Worm (Caenorhabditis elegans) whole organism, young adult: ENCODE data around the gene ubc-8.

Experiments
- B0019.2 ChIP-seq: fragments of 200-800 bp; sonication (Bioruptor generic); conservative IDR thresholded peaks from 2 replicates; pipeline ENCODE4 v1.3.6; 2022; ENCODE audit warnings: missing genetic modification reagents, missing genetic modification characterization, missing compliant biosample characterization
- C17E4.6 ChIP-seq: fragments of 200-800 bp; sonication (Bioruptor generic); IDR thresholded peaks from 2 replicates; pipeline ENCODE4 v1.3.6; 2022; ENCODE audit warnings: missing genetic modification reagents, missing genetic modification characterization, missing compliant biosample characterization
- D2030.7 ChIP-seq: fragments of 200-800 bp; sonication (Bioruptor generic); IDR thresholded peaks from 2 replicates; pipeline ENCODE4 v1.3.6; 2022; ENCODE audit warnings: missing genetic modification reagents, missing genetic modification characterization, missing compliant biosample characterization
- F10E7.11 ChIP-seq: sonication (generic microtip); optimal IDR thresholded peaks from 2 replicates; lab custom pipeline; 2017; ENCODE audit warnings: mild to moderate bottlenecking, missing genetic modification characterization, moderate library complexity, missing compliant biosample characterization
- F49E8.2 ChIP-seq: sonication (generic microtip); optimal IDR thresholded peaks from 3 replicates; lab custom pipeline; 2017; ENCODE audit warnings: missing genetic modification characterization, mild to moderate bottlenecking, missing compliant biosample characterization, antibody characterized with exemption, moderate library complexity; ENCODE audit not compliant: insufficient read depth
- F57A8.1 ChIP-seq: fragments of 200-800 bp; sonication (Bioruptor generic); optimal IDR thresholded peaks from 2 replicates; lab custom pipeline; 2018; ENCODE audit warnings: mild to moderate bottlenecking, missing genetic modification characterization, moderate library complexity, missing compliant biosample characterization
- K11D2.4 ChIP-seq: fragments of 200-800 bp; sonication (Bioruptor generic); IDR thresholded peaks from 2 replicates; pipeline ENCODE4 v1.3.6; 2022; ENCODE audit warnings: missing genetic modification reagents, missing genetic modification characterization, missing compliant biosample characterization
- ZK185.1 ChIP-seq: sonication (generic microtip); optimal IDR thresholded peaks from 2 replicates; lab custom pipeline; 2016; ENCODE audit warnings: mild to moderate bottlenecking, missing genetic modification characterization, missing compliant biosample characterization; ENCODE audit not compliant: poor library complexity, severe bottlenecking
- akir-1 ChIP-seq: fragments of 200-800 bp; sonication (Bioruptor generic); optimal IDR thresholded peaks from 2 replicates; lab custom pipeline; 2018; ENCODE audit warnings: mild to moderate bottlenecking, missing genetic modification characterization, moderate library complexity, missing compliant biosample characterization
- atf-7 ChIP-seq: sonication (generic microtip); optimal IDR thresholded peaks from 2 replicates; lab custom pipeline; 2017; ENCODE audit warnings: mild to moderate bottlenecking, missing genetic modification characterization, missing compliant biosample characterization
- attf-3 ChIP-seq: fragments of 200-800 bp; sonication (Bioruptor generic); conservative IDR thresholded peaks from 2 replicates; pipeline ENCODE4 v1.3.6; 2022; ENCODE audit warnings: missing genetic modification reagents, missing genetic modification characterization, missing compliant biosample characterization
- attf-5 ChIP-seq: fragments of 200-800 bp; sonication (Bioruptor generic); optimal IDR thresholded peaks from 2 replicates; lab custom pipeline; 2018; ENCODE audit warnings: mild to moderate bottlenecking, missing genetic modification characterization, missing compliant biosample characterization
- cebp-2 ChIP-seq: fragments of 200-800 bp; sonication (Bioruptor generic); IDR thresholded peaks from 2 replicates; pipeline ENCODE4 v1.3.6; 2022; ENCODE audit warnings: missing genetic modification characterization, missing compliant biosample characterization
- ceh-100 ChIP-seq: fragments of 200-800 bp; sonication (Bioruptor generic); IDR thresholded peaks from 2 replicates; pipeline ENCODE4 v1.3.6; 2022; ENCODE audit warnings: missing genetic modification reagents, missing genetic modification characterization, missing compliant biosample characterization
- ceh-40 ChIP-seq: fragments of 200-800 bp; sonication (Bioruptor generic); IDR thresholded peaks from 2 replicates; pipeline ENCODE4 v1.3.6; 2022; ENCODE audit warnings: missing genetic modification characterization, missing compliant biosample characterization
- ceh-91 ChIP-seq: fragments of 200-800 bp; sonication (Bioruptor generic); IDR thresholded peaks from 2 replicates; pipeline ENCODE4 v1.3.6; 2022; ENCODE audit warnings: missing genetic modification reagents, missing genetic modification characterization, missing compliant biosample characterization
- die-1 ChIP-seq: sonication (generic microtip); optimal IDR thresholded peaks from 2 replicates; lab custom pipeline; 2016; ENCODE audit warnings: missing genotype, mild to moderate bottlenecking, missing genetic modification characterization, missing compliant biosample characterization
- hmg-1.2 ChIP-seq: fragments of 200-800 bp; sonication (Bioruptor generic); IDR thresholded peaks from 2 replicates; pipeline ENCODE4 v1.3.6; 2022; ENCODE audit warnings: missing genetic modification reagents, missing genetic modification characterization, missing compliant biosample characterization
- hmg-20 ChIP-seq: fragments of 200-800 bp; sonication (Bioruptor generic); IDR thresholded peaks from 2 replicates; pipeline ENCODE4 v1.3.6; 2022; ENCODE audit warnings: missing genetic modification reagents, missing genetic modification characterization, missing compliant biosample characterization
- hrde-1 ChIP-seq: sonication (generic microtip); optimal IDR thresholded peaks from 2 replicates; lab custom pipeline; 2016; ENCODE audit warnings: missing genetic modification characterization, mild to moderate bottlenecking, missing compliant biosample characterization, moderate library complexity, missing genotype, missing genetic modification reagents, borderline replicate concordance
- lag-1 ChIP-seq: fragments of 200-800 bp; sonication (Bioruptor generic); IDR thresholded peaks from 2 replicates; pipeline ENCODE4 v1.3.6; 2022; ENCODE audit warnings: missing genetic modification reagents, missing genetic modification characterization, missing compliant biosample characterization
- let-607 ChIP-seq, 2 experiments: fragments of 200-800 bp in 1 of 2; sonication (Bioruptor generic) in 1 of 2; sonication (generic microtip) in 1 of 2; optimal IDR thresholded peaks; 2 replicates each; lab custom pipeline; 2016 to 2018; ENCODE audit warnings: mild to moderate bottlenecking in 2 of 2, missing compliant biosample characterization in 2 of 2, missing genetic modification characterization in 2 of 2, moderate library complexity in 2 of 2, missing genotype in 1 of 2
- lin-26 ChIP-seq: fragments of 200-800 bp; sonication (Bioruptor generic); IDR thresholded peaks from 2 replicates; pipeline ENCODE4 v1.3.6; 2022; ENCODE audit warnings: missing genetic modification reagents, missing genetic modification characterization, missing compliant biosample characterization
- lin-35 ChIP-seq, 3 experiments: fragments of 150-350 bp in 2 of 3; sonication (generic microtip) in 1 of 3; optimal IDR thresholded peaks; 2 replicates each; lab custom pipeline; 2014 to 2018; ENCODE audit warnings: missing biosample characterization in 3 of 3, missing genetic modification characterization in 3 of 3, missing genetic modification reagents in 3 of 3
- lin-54 ChIP-seq: fragments of 200-800 bp; sonication (Bioruptor generic); optimal IDR thresholded peaks from 2 replicates; lab custom pipeline; 2018; ENCODE audit warnings: mild to moderate bottlenecking, missing genetic modification characterization, missing compliant biosample characterization
- lsl-1 ChIP-seq: fragments of 200-800 bp; sonication (Bioruptor generic); optimal IDR thresholded peaks from 2 replicates; lab custom pipeline; 2018; ENCODE audit warnings: mild to moderate bottlenecking, missing genetic modification characterization, moderate library complexity, missing compliant biosample characterization
- madf-10 ChIP-seq: sonication (generic microtip); optimal IDR thresholded peaks from 2 replicates; lab custom pipeline; 2016; ENCODE audit warnings: mild to moderate bottlenecking, missing genetic modification characterization, missing compliant biosample characterization
- madf-8 ChIP-seq: fragments of 200-800 bp; sonication (Bioruptor generic); conservative IDR thresholded peaks from 2 replicates; pipeline ENCODE4 v1.3.6; 2022; ENCODE audit warnings: missing genetic modification reagents, missing genetic modification characterization, missing compliant biosample characterization
- mcd-1 ChIP-seq: fragments of 200-800 bp; sonication (Bioruptor generic); IDR thresholded peaks from 2 replicates; pipeline ENCODE4 v1.3.6; 2022; ENCODE audit warnings: missing genetic modification reagents, missing genetic modification characterization, missing compliant biosample characterization
- mes-4 ChIP-seq: sonication (generic microtip); optimal IDR thresholded peaks from 2 replicates; lab custom pipeline; 2016; ENCODE audit warnings: missing genotype, missing genetic modification characterization, missing compliant biosample characterization
- nfyb-1 ChIP-seq: fragments of 200-800 bp; sonication (Bioruptor generic); IDR thresholded peaks from 2 replicates; pipeline ENCODE4 v1.3.6; 2022; ENCODE audit warnings: missing genetic modification reagents, missing genetic modification characterization, missing compliant biosample characterization
- nhr-27 ChIP-seq: fragments of 200-800 bp; sonication (Bioruptor generic); optimal IDR thresholded peaks from 2 replicates; lab custom pipeline; 2018; ENCODE audit warnings: mild to moderate bottlenecking, missing genetic modification characterization, moderate library complexity, missing compliant biosample characterization
- pbrm-1 ChIP-seq: fragments of 200-800 bp; sonication (Bioruptor generic); IDR thresholded peaks from 2 replicates; pipeline ENCODE4 v1.3.6; 2022; ENCODE audit warnings: missing genetic modification reagents, missing genetic modification characterization, missing compliant biosample characterization
- pha-4 ChIP-seq: fragments of 150-350 bp; sonication (generic microtip); optimal IDR thresholded peaks from 2 replicates; lab custom pipeline; 2014; ENCODE audit warnings: missing biosample characterization, missing genetic modification reagents, missing genetic modification characterization
- rpc-1 ChIP-seq, 2 experiments: fragments of 150-350 bp in 1 of 2; sonication (generic microtip) in 1 of 2; optimal IDR thresholded peaks; 2 replicates each; lab custom pipeline; 2014 to 2018; ENCODE audit warnings: missing biosample characterization in 1 of 2, missing genetic modification characterization in 1 of 2, missing genetic modification reagents in 1 of 2, missing genotype in 1 of 2
- sea-2 ChIP-seq: fragments of 200-800 bp; sonication (Bioruptor generic); IDR thresholded peaks from 2 replicates; pipeline ENCODE4 v1.3.6; 2022; ENCODE audit warnings: missing genetic modification characterization, missing compliant biosample characterization
- snpc-1.3 ChIP-seq: sonication (generic microtip); optimal IDR thresholded peaks from 2 replicates; lab custom pipeline; 2017; ENCODE audit warnings: missing genetic modification characterization, mild to moderate bottlenecking, missing compliant biosample characterization, antibody characterized with exemption, moderate library complexity, missing genotype, missing genetic modification reagents; ENCODE audit not compliant: insufficient read depth
- snpc-4 ChIP-seq, 5 experiments: fragments of 150-350 bp in 1 of 5; sonication (generic microtip) in 4 of 5; optimal IDR thresholded peaks; 2 replicates each; lab custom pipeline; 2014 to 2018; ENCODE audit warnings: missing genetic modification characterization in 5 of 5, missing biosample characterization in 3 of 5, antibody characterized with exemption in 2 of 5, mild to moderate bottlenecking in 2 of 5, missing compliant biosample characterization in 2 of 5, missing genotype in 2 of 5, moderate library complexity in 2 of 5, missing genetic modification reagents in 1 of 5
- sptf-2 ChIP-seq: fragments of 200-800 bp; sonication (Bioruptor generic); optimal IDR thresholded peaks from 2 replicates; lab custom pipeline; 2018; ENCODE audit warnings: mild to moderate bottlenecking, missing genetic modification characterization, missing compliant biosample characterization
- tbx-9 ChIP-seq: sonication (generic microtip); optimal IDR thresholded peaks from 2 replicates; lab custom pipeline; 2016; ENCODE audit warnings: borderline replicate concordance, missing genetic modification characterization, inconsistent platforms, missing compliant biosample characterization
- tlf-1 ChIP-seq: fragments of 200-800 bp; sonication (Bioruptor generic); optimal IDR thresholded peaks from 2 replicates; lab custom pipeline; 2018; ENCODE audit warnings: mild to moderate bottlenecking, missing genetic modification characterization, missing compliant biosample characterization
- xnd-1 ChIP-seq: sonication (generic microtip); optimal IDR thresholded peaks from 2 replicates; lab custom pipeline; 2016; ENCODE audit warnings: missing genotype, missing genetic modification reagents, missing genetic modification characterization, missing compliant biosample characterization
- zim-3 ChIP-seq: sonication (generic microtip); optimal IDR thresholded peaks from 2 replicates; lab custom pipeline; 2017; ENCODE audit warnings: mild to moderate bottlenecking, missing genetic modification characterization, moderate library complexity, missing compliant biosample characterization
- ztf-26 ChIP-seq: sonication (generic microtip); optimal IDR thresholded peaks from 2 replicates; lab custom pipeline; 2017; ENCODE audit warnings: missing genetic modification characterization, missing compliant biosample characterization
- ztf-28 ChIP-seq: fragments of 200-800 bp; sonication (Bioruptor generic); IDR thresholded peaks from 2 replicates; pipeline ENCODE4 v1.3.6; 2022; ENCODE audit warnings: missing genetic modification reagents, missing genetic modification characterization, missing compliant biosample characterization
- ztf-3 ChIP-seq: fragments of 200-800 bp; sonication (Bioruptor generic); optimal IDR thresholded peaks from 2 replicates; lab custom pipeline; 2018; ENCODE audit warnings: mild to moderate bottlenecking, missing genetic modification characterization, missing compliant biosample characterization
- ztf-6 ChIP-seq: fragments of 200-800 bp; sonication (Bioruptor generic); IDR thresholded peaks from 2 replicates; pipeline ENCODE4 v1.3.6; 2022; ENCODE audit warnings: missing genetic modification reagents, missing genetic modification characterization, missing compliant biosample characterization

ubc-8 gene

ce11 chrIV:2664901-2665201 is 42.2 kb downstream of the ubc-8 start (continued):
- TF ChIP-seq ztf-26 (tag; lab: Kevin White, UChicago) (peak; percentile 25), mes-4 (tag; lab: Kevin White, UChicago) (no peak), ceh-100 (GFP tag; lab: Robert Waterston, UW) (no peak), F10E7.11 (tag; lab: Kevin White, UChicago) (no peak), cebp-2 (GFP tag; lab: Robert Waterston, UW) (0 out of 2 replicates have a peak, but pooled peaks have one; percentile 65), rpc-1 (optimal IDR thresholded peaks at IDR 0.05; lab: Kevin White, UChicago) (peak; percentile 73), rpc-1 (tag; optimal IDR thresholded peaks at IDR 0.05; lab: Kevin White, UChicago) (peak; percentile 85), sptf-2 (GFP tag; lab: Kevin White, UChicago) (no peak), pbrm-1 (GFP tag; lab: Robert Waterston, UW) (peak; percentile 48; the same call in 1 of the 2 replicates), zim-3 (peak; percentile 16), akir-1 (GFP tag; lab: Kevin White, UChicago) (no peak), F57A8.1 (GFP tag; lab: Kevin White, UChicago) (no peak), nfyb-1 (GFP tag; lab: Robert Waterston, UW) (0 out of 2 replicates have a peak, but pooled peaks have one; percentile 19), atf-7 (tag; lab: Kevin White, UChicago) (peak; percentile 6), tlf-1 (peak; percentile 16), ztf-6 (no peak), nhr-27 (tag; lab: Kevin White, UChicago) (no peak), madf-10 (no peak), let-607 (tag; optimal IDR thresholded peaks at IDR 0.05; lab: Kevin White, UChicago) (peak; percentile 7 to 38), snpc-1.3 (tag; lab: Kevin White, UChicago) (no peak), K11D2.4 (GFP tag; lab: Robert Waterston, UW) (no peak), attf-5 (GFP tag; lab: Kevin White, UChicago) (peak; percentile 46), xnd-1 (tag; lab: Kevin White, UChicago) (no peak), C17E4.6 (GFP tag; lab: Robert Waterston, UW) (no peak; the same call in 1 of the 2 replicates), F49E8.2 (no peak), hmg-20 (no peak), ZK185.1 (tag; lab: Kevin White, UChicago) (no peak), ceh-40 (GFP tag; lab: Robert Waterston, UW) (no peak), lin-35 (GFP tag; optimal IDR thresholded peaks at IDR 0.05; lab: Kevin White, UChicago) (no peak), madf-8 (no peak), hmg-1.2 (peak; percentile 36; the same call in 1 of the 2 replicates), lag-1 (GFP tag; lab: Robert Waterston, UW) (no peak), ztf-3 (GFP tag; lab: Kevin White, UChicago) (no peak), tbx-9 (tag; lab: Kevin White, UChicago) (no peak), D2030.7 (GFP tag; lab: Robert Waterston, UW) (peak; percentile 30; the same call in 1 of the 2 replicates), lin-26 (GFP tag; lab: Robert Waterston, UW) (peak; percentile 90), snpc-4 (GFP tag; optimal IDR thresholded peaks at IDR 0.05; lab: Kevin White, UChicago) (peak; percentile 24), snpc-4 (tag; optimal IDR thresholded peaks at IDR 0.05; lab: Kevin White, UChicago) (peak in 1 of 4 experiments; percentile 7), ceh-91 (GFP tag; lab: Robert Waterston, UW) (no peak), die-1 (peak; percentile 94), ztf-28 (GFP tag; lab: Robert Waterston, UW) (no peak), attf-3 (GFP tag; lab: Robert Waterston, UW) (no peak), sea-2 (no peak), mcd-1 (no peak), B0019.2 (GFP tag; lab: Robert Waterston, UW) (no peak), hrde-1 (tag; lab: Kevin White, UChicago) (peak; percentile 24), lsl-1 (GFP tag; lab: Kevin White, UChicago) (peak; percentile 16), pha-4 (tag; lab: Kevin White, UChicago) (no peak), lin-54 (GFP tag; lab: Kevin White, UChicago) (peak; percentile 50)
